Fruit fly (Drosophila melanogaster): ENCODE results near the gene CG5854.
A peak's percentile ranks its signal among the peaks of the same experiment; 100 is the strongest.

CG5854 gene

dm6 chr3R:23887096-23887421 is 46.7 kb upstream of the CG5854 start (continued):
- TF ChIP-seq salm (tag; optimal IDR thresholded peaks at IDR 0.05) (peak; percentile 89), CG16813 (GFP tag; IDR thresholded peaks at IDR 0.05; ENCODE audit: partially characterized antibody) (no peak), CG16779 (GFP tag; IDR thresholded peaks at IDR 0.05) (no peak), CG18011 (GFP tag; optimal IDR thresholded peaks at IDR 0.05) (peak; percentile 40), crol (GFP tag; IDR thresholded peaks at IDR 0.05) (peak; percentile 54), CG10366 (GFP tag; IDR thresholded peaks at IDR 0.05) (peak; percentile 93), CG6689 (GFP tag; IDR thresholded peaks at IDR 0.05) (peak; percentile 66), CG13296 (GFP tag; optimal IDR thresholded peaks at IDR 0.05) (peak; percentile 67), Lpt (GFP tag; optimal IDR thresholded peaks at IDR 0.05) (no peak), tio (GFP tag; optimal IDR thresholded peaks at IDR 0.05) (peak; percentile 86), chn (GFP tag; optimal IDR thresholded peaks at IDR 0.05) (peak; percentile 67), Spps (tag; optimal IDR thresholded peaks at IDR 0.05) (peak; percentile 97), klu (GFP tag; IDR thresholded peaks at IDR 0.05) (peak; percentile 81; the same call in 1 of the 2 replicates), az2 (GFP tag; optimal IDR thresholded peaks at IDR 0.05) (peak; percentile 94), inv (GFP tag; IDR thresholded peaks at IDR 0.05; ENCODE audit: partially characterized antibody) (no peak), CG32767 (GFP tag; IDR thresholded peaks at IDR 0.05) (peak; percentile 92), aop (GFP tag; IDR thresholded peaks at IDR 0.05) (no peak), Hey (tag; optimal IDR thresholded peaks at IDR 0.05) (no peak), HmgZ (tag; optimal IDR thresholded peaks at IDR 0.05) (peak; percentile 80), CG7357 (GFP tag; IDR thresholded peaks at IDR 0.05) (peak; percentile 83), CG12744 (GFP tag; optimal IDR thresholded peaks at IDR 0.05) (no peak), cwo (GFP tag; optimal IDR thresholded peaks at IDR 0.05) (peak; percentile 71), ftz-f1 (GFP tag; optimal IDR thresholded peaks at IDR 0.05) (no peak), hbn (GFP tag; IDR thresholded peaks at IDR 0.05; ENCODE audit: partially characterized antibody) (no peak), bsh (GFP tag; optimal IDR thresholded peaks at IDR 0.05) (peak; percentile 92 to 99), pnt (GFP tag; optimal IDR thresholded peaks at IDR 0.05) (peak; percentile 54), HLH4C (GFP tag; IDR thresholded peaks at IDR 0.05; ENCODE audit: partially characterized antibody) (no peak), sisA (GFP tag; IDR thresholded peaks at IDR 0.05) (peak; percentile 96), Dfd (GFP tag; optimal IDR thresholded peaks at IDR 0.05) (no peak), CG10654 (GFP tag; optimal IDR thresholded peaks at IDR 0.05) (peak; percentile 91), B-H1 (GFP tag; IDR thresholded peaks at IDR 0.05) (peak; percentile 88), maf-S (GFP tag; optimal IDR thresholded peaks at IDR 0.05) (peak; percentile 5), Atf6 (GFP tag; IDR thresholded peaks at IDR 0.05) (peak; percentile 80), mam (GFP tag; optimal IDR thresholded peaks at IDR 0.05) (peak; percentile 36), Hr39 (optimal IDR thresholded peaks at IDR 0.05) (no peak), NC2β (GFP tag; optimal IDR thresholded peaks at IDR 0.05) (peak; percentile 51), Elba2 (GFP tag; optimal IDR thresholded peaks at IDR 0.05) (no peak), CG10274 (GFP tag; optimal IDR thresholded peaks at IDR 0.05) (peak; percentile 50), dati (GFP tag; IDR thresholded peaks at IDR 0.05) (peak; percentile 63), CG31441 (GFP tag; IDR thresholded peaks at IDR 0.05) (peak; percentile 91), p53 (GFP tag; optimal IDR thresholded peaks at IDR 0.05) (no peak), Opbp (GFP tag; IDR thresholded peaks at IDR 0.05; ENCODE audit: partially characterized antibody) (no peak), Ravus (GFP tag; IDR thresholded peaks at IDR 0.05) (peak; percentile 56), tin (GFP tag; optimal IDR thresholded peaks at IDR 0.05) (peak; percentile 92), vnd (GFP tag; IDR thresholded peaks at IDR 0.05; ENCODE audit: partially characterized antibody) (no peak), zfh1 (GFP tag; IDR thresholded peaks at IDR 0.05) (peak; percentile 97), CG15269 (tag; optimal IDR thresholded peaks at IDR 0.05) (peak; percentile 91), CG14014 (GFP tag; IDR thresholded peaks at IDR 0.05) (peak; percentile 90), Nf-YB (GFP tag; optimal IDR thresholded peaks at IDR 0.05) (peak; percentile 80), CG8281 (tag; optimal IDR thresholded peaks at IDR 0.05) (peak; percentile 82), CG9437 (GFP tag; optimal IDR thresholded peaks at IDR 0.05) (peak; percentile 84), CG8359 (GFP tag; optimal IDR thresholded peaks at IDR 0.05; ENCODE audit: borderline replicate concordance) (peak; percentile 88)
